Fruit fly (Drosophila melanogaster) whole organism, embryonic: ENCODE measurements around the gene CG31259.
A peak's percentile ranks its signal among the peaks of the same experiment; 100 is the strongest.

Experiments used
- BtbVII ChIP-seq: fragments of 200-800 bp; sonication (Bioruptor generic); optimal IDR thresholded peaks from 3 replicates; lab custom pipeline; 2017; ENCODE audit warnings: missing biosample characterization, mild to moderate bottlenecking, missing genetic modification characterization
- CG10543 ChIP-seq: fragments of 200-800 bp; sonication (Bioruptor generic); optimal IDR thresholded peaks from 3 replicates; lab custom pipeline; 2017; ENCODE audit warnings: missing biosample characterization, mild to moderate bottlenecking, missing genetic modification characterization, moderate library complexity
- CG12071 ChIP-seq: fragments of 200-800 bp; sonication (Bioruptor generic); optimal IDR thresholded peaks from 3 replicates; lab custom pipeline; 2018; ENCODE audit warnings: missing biosample characterization, mild to moderate bottlenecking, missing genetic modification characterization
- CG13123 ChIP-seq: fragments of 200-800 bp; sonication (Bioruptor generic); optimal IDR thresholded peaks from 2 replicates; lab custom pipeline; 2016; ENCODE audit warnings: missing biosample characterization, missing genetic modification characterization
- CG13624 ChIP-seq: fragments of 200-800 bp; sonication (Bioruptor generic); optimal IDR thresholded peaks from 2 replicates; lab custom pipeline; 2016; ENCODE audit warnings: missing biosample characterization, missing genetic modification characterization
- CG14860 ChIP-seq: fragments of 200-800 bp; sonication (Bioruptor generic); IDR thresholded peaks from 3 replicates; pipeline ENCODE4 v1.3.6; 2022; ENCODE audit warnings: missing biosample characterization, missing genetic modification characterization; ENCODE audit not compliant: partially characterized antibody
- CG15011 ChIP-seq: fragments of 200-800 bp; sonication (Bioruptor generic); optimal IDR thresholded peaks from 3 replicates; lab custom pipeline; 2018; ENCODE audit warnings: missing biosample characterization, mild to moderate bottlenecking, missing genetic modification characterization
- CG15479 ChIP-seq: fragments of 200-800 bp; sonication (Bioruptor generic); optimal IDR thresholded peaks from 3 replicates; lab custom pipeline; 2019; ENCODE audit warnings: missing biosample characterization, mild to moderate bottlenecking, missing genetic modification characterization, moderate library complexity
- CG17568 ChIP-seq: fragments of 200-800 bp; sonication (Bioruptor generic); optimal IDR thresholded peaks from 2 replicates; lab custom pipeline; 2018; ENCODE audit warnings: missing biosample characterization, mild to moderate bottlenecking, missing genetic modification characterization, moderate library complexity
- CG17612 ChIP-seq: fragments of 200-800 bp; sonication (Bioruptor generic); IDR thresholded peaks from 2 replicates; pipeline ENCODE4 v1.3.6; 2022; ENCODE audit warnings: missing biosample characterization, missing genetic modification characterization
- CG17829 ChIP-seq: fragments of 200-800 bp; optimal IDR thresholded peaks from 2 replicates; lab custom pipeline; 2019; ENCODE audit warnings: missing biosample characterization, mild to moderate bottlenecking, missing genetic modification characterization, moderate library complexity
- CG2116 ChIP-seq: fragments of 200-800 bp; sonication (Bioruptor generic); optimal IDR thresholded peaks from 3 replicates; lab custom pipeline; 2018; ENCODE audit warnings: missing biosample characterization, mild to moderate bottlenecking, missing genetic modification characterization
- CG2875 ChIP-seq: fragments of 200-800 bp; sonication (Bioruptor generic); optimal IDR thresholded peaks from 2 replicates; lab custom pipeline; 2017; ENCODE audit warnings: missing biosample characterization, mild to moderate bottlenecking, missing genetic modification characterization, missing genetic modification reagents
- CG33213 ChIP-seq: fragments of 200-800 bp; sonication (Bioruptor generic); optimal IDR thresholded peaks from 3 replicates; lab custom pipeline; 2016; ENCODE audit warnings: missing biosample characterization, missing genetic modification characterization
- CG34376 ChIP-seq: fragments of 200-800 bp; sonication (Bioruptor generic); optimal IDR thresholded peaks from 2 replicates; lab custom pipeline; 2018; ENCODE audit warnings: missing biosample characterization, mild to moderate bottlenecking, missing genetic modification characterization
- CG3847 ChIP-seq: fragments of 200-800 bp; sonication (Bioruptor generic); IDR thresholded peaks from 2 replicates; pipeline ENCODE4 v1.3.6; 2022; ENCODE audit warnings: missing biosample characterization, missing genetic modification characterization
- CG4707 ChIP-seq: fragments of 200-800 bp; sonication (Bioruptor generic); optimal IDR thresholded peaks from 2 replicates; lab custom pipeline; 2018; ENCODE audit warnings: missing biosample characterization, mild to moderate bottlenecking, missing genetic modification characterization, moderate library complexity
- CG6683 ChIP-seq: fragments of 200-800 bp; sonication (Bioruptor generic); optimal IDR thresholded peaks from 2 replicates; lab custom pipeline; 2017; ENCODE audit warnings: missing biosample characterization, mild to moderate bottlenecking, missing genetic modification characterization, missing genetic modification reagents
- CG6854 ChIP-seq: fragments of 200-800 bp; sonication (Bioruptor generic); optimal IDR thresholded peaks from 3 replicates; lab custom pipeline; 2017; ENCODE audit warnings: missing biosample characterization, mild to moderate bottlenecking, missing genetic modification characterization
- CG8478 ChIP-seq: fragments of >200 bp; optimal IDR thresholded peaks from 2 replicates; lab custom pipeline; 2018
- Dip2 ChIP-seq: fragments of 200-800 bp; sonication (Bioruptor generic); IDR thresholded peaks from 2 replicates; pipeline ENCODE4 v1.3.6; 2022; ENCODE audit warnings: missing biosample characterization, missing genetic modification characterization
- E2f2 ChIP-seq: fragments of 200-800 bp; sonication (Bioruptor generic); IDR thresholded peaks from 2 replicates; pipeline ENCODE4 v1.3.6; 2022; ENCODE audit warnings: missing biosample characterization, missing genetic modification characterization
- GATAe ChIP-seq: fragments of 200-800 bp; sonication (Bioruptor generic); conservative IDR thresholded peaks from 2 replicates; pipeline ENCODE4 v1.3.6; 2022; ENCODE audit warnings: missing biosample characterization, missing genetic modification characterization
- HHEX ChIP-seq: fragments of 200-800 bp; sonication (Bioruptor generic); optimal IDR thresholded peaks from 3 replicates; lab custom pipeline; 2017; ENCODE audit warnings: missing biosample characterization, mild to moderate bottlenecking, missing genetic modification characterization, missing genetic modification reagents
- Hand ChIP-seq: fragments of 200-800 bp; sonication (Bioruptor generic); optimal IDR thresholded peaks from 2 replicates; lab custom pipeline; 2017; ENCODE audit warnings: mild to moderate bottlenecking, missing biosample characterization, missing genetic modification reagents, missing genetic modification characterization
- Nf-YC ChIP-seq: fragments of 200-800 bp; optimal IDR thresholded peaks from 3 replicates; lab custom pipeline; 2019; ENCODE audit warnings: missing biosample characterization, mild to moderate bottlenecking, missing genetic modification characterization, moderate library complexity
- Pdp1 ChIP-seq, 2 experiments: fragments of 200-800 bp; sonication (Bioruptor generic); optimal IDR thresholded peaks; 3 replicates each; lab custom pipeline; 2016; ENCODE audit warnings: missing biosample characterization in 2 of 2, missing genetic modification characterization in 2 of 2, mild to moderate bottlenecking in 1 of 2, moderate library complexity in 1 of 2
- Scr ChIP-seq: fragments of 200-800 bp; sonication (Bioruptor generic); IDR thresholded peaks from 2 replicates; pipeline ENCODE4 v1.3.6; 2022; ENCODE audit warnings: missing biosample characterization, missing genetic modification characterization; ENCODE audit not compliant: partially characterized antibody
- Spps ChIP-seq: fragments of 200-800 bp; sonication (Bioruptor generic); optimal IDR thresholded peaks from 2 replicates; lab custom pipeline; 2018; ENCODE audit warnings: missing biosample characterization, mild to moderate bottlenecking, missing genetic modification characterization
- YL-1 ChIP-seq: fragments of 200-800 bp; sonication (Bioruptor generic); optimal IDR thresholded peaks from 3 replicates; lab custom pipeline; 2017; ENCODE audit warnings: missing biosample characterization, mild to moderate bottlenecking, missing genetic modification characterization
- al ChIP-seq: fragments of 200-800 bp; sonication (Bioruptor generic); IDR thresholded peaks from 2 replicates; pipeline ENCODE4 v1.3.6; 2022; ENCODE audit warnings: missing biosample characterization, missing genetic modification characterization
- btn ChIP-seq: fragments of 200-800 bp; sonication (Bioruptor generic); optimal IDR thresholded peaks from 2 replicates; lab custom pipeline; 2016; ENCODE audit warnings: missing biosample characterization, missing genetic modification characterization
- cato ChIP-seq: fragments of 200-800 bp; sonication (Bioruptor generic); optimal IDR thresholded peaks from 2 replicates; lab custom pipeline; 2016; ENCODE audit warnings: missing biosample characterization, missing genetic modification characterization, borderline replicate concordance
- fd64A ChIP-seq: fragments of 200-800 bp; sonication (Bioruptor generic); optimal IDR thresholded peaks from 3 replicates; lab custom pipeline; 2018; ENCODE audit warnings: missing biosample characterization, mild to moderate bottlenecking, missing genetic modification characterization
- gcm2 ChIP-seq: fragments of 200-800 bp; sonication (Bioruptor generic); optimal IDR thresholded peaks from 2 replicates; lab custom pipeline; 2016; ENCODE audit warnings: missing biosample characterization, missing genetic modification characterization
- hbn ChIP-seq: fragments of 200-800 bp; sonication (Bioruptor generic); IDR thresholded peaks from 2 replicates; pipeline ENCODE4 v1.3.6; 2022; ENCODE audit warnings: missing biosample characterization, missing genetic modification characterization; ENCODE audit not compliant: partially characterized antibody
- jumu ChIP-seq: fragments of 200-800 bp; sonication (Bioruptor generic); optimal IDR thresholded peaks from 3 replicates; lab custom pipeline; 2016; ENCODE audit warnings: missing biosample characterization, missing genetic modification characterization
- kah ChIP-seq: fragments of 200-800 bp; sonication (Bioruptor generic); optimal IDR thresholded peaks from 2 replicates; lab custom pipeline; 2018; ENCODE audit warnings: missing biosample characterization, mild to moderate bottlenecking, missing genetic modification characterization
- kni ChIP-seq: fragments of 200-800 bp; sonication (Bioruptor generic); optimal IDR thresholded peaks from 3 replicates; lab custom pipeline; 2017; ENCODE audit warnings: mild to moderate bottlenecking, missing biosample characterization, missing genetic modification reagents, missing genetic modification characterization
- maf-S ChIP-seq: fragments of 200-800 bp; sonication (Bioruptor generic); optimal IDR thresholded peaks from 2 replicates; lab custom pipeline; 2016; ENCODE audit warnings: missing biosample characterization, missing genetic modification characterization
- org-1 ChIP-seq: fragments of 200-800 bp; sonication (Bioruptor generic); optimal IDR thresholded peaks from 2 replicates; lab custom pipeline; 2017; ENCODE audit warnings: missing biosample characterization, missing genetic modification characterization
- pb ChIP-seq: fragments of 200-800 bp; sonication (Bioruptor generic); optimal IDR thresholded peaks from 3 replicates; lab custom pipeline; 2016; ENCODE audit warnings: missing biosample characterization, missing genetic modification characterization
- repo ChIP-seq: fragments of 200-800 bp; sonication (Bioruptor generic); optimal IDR thresholded peaks from 2 replicates; lab custom pipeline; 2016; ENCODE audit warnings: missing biosample characterization, missing genetic modification characterization
- schlank ChIP-seq: fragments of 200-800 bp; sonication (Bioruptor generic); optimal IDR thresholded peaks from 2 replicates; lab custom pipeline; 2018; ENCODE audit warnings: missing biosample characterization, mild to moderate bottlenecking, missing genetic modification characterization
- sd ChIP-seq: fragments of 200-800 bp; sonication (Bioruptor generic); optimal IDR thresholded peaks from 3 replicates; lab custom pipeline; 2018; ENCODE audit warnings: missing biosample characterization, mild to moderate bottlenecking, missing genetic modification characterization, moderate library complexity
- seq ChIP-seq: fragments of 200-800 bp; sonication (Bioruptor generic); IDR thresholded peaks from 2 replicates; pipeline ENCODE4 v1.3.6; 2022; ENCODE audit warnings: missing biosample characterization, missing genetic modification characterization
- slbo ChIP-seq: fragments of 200-800 bp; sonication (Bioruptor generic); IDR thresholded peaks from 2 replicates; pipeline ENCODE4 v1.3.6; 2022; ENCODE audit warnings: missing biosample characterization, missing genetic modification characterization
- slou ChIP-seq: fragments of 200-800 bp; sonication (Bioruptor generic); optimal IDR thresholded peaks from 3 replicates; lab custom pipeline; 2016; ENCODE audit warnings: missing biosample characterization, missing genetic modification characterization
- tio ChIP-seq: fragments of 200-800 bp; sonication (Bioruptor generic); optimal IDR thresholded peaks from 2 replicates; lab custom pipeline; 2017; ENCODE audit warnings: missing biosample characterization, missing genetic modification characterization, inconsistent platforms
- trem ChIP-seq: fragments of 200-800 bp; optimal IDR thresholded peaks from 3 replicates; lab custom pipeline; 2019; ENCODE audit warnings: missing biosample characterization, mild to moderate bottlenecking, missing genetic modification characterization, moderate library complexity
- unpg ChIP-seq: fragments of 200-800 bp; sonication (Bioruptor generic); optimal IDR thresholded peaks from 3 replicates; lab custom pipeline; 2018; ENCODE audit warnings: missing biosample characterization, mild to moderate bottlenecking, missing genetic modification characterization, moderate library complexity

CG31259 gene

dm6 chr3R:8562484-8562886 is 38.7 kb downstream of the CG31259 start, which contains the start of the genes mRpS18A and CG31460 (continued):
- TF ChIP-seq maf-S (GFP tag; lab: Kevin White, UChicago) (no peak), CG34376 (GFP tag; lab: Kevin White, UChicago) (no peak), Hand (no peak), Pdp1 (GFP tag; optimal IDR thresholded peaks at IDR 0.05; lab: Kevin White, UChicago) (no peak), Nf-YC (tag; lab: Kevin White, UChicago) (no peak), repo (GFP tag; lab: Kevin White, UChicago) (no peak), fd64A (GFP tag; lab: Kevin White, UChicago) (no peak), YL-1 (GFP tag; lab: Kevin White, UChicago) (peak; percentile 30), CG2116 (peak; percentile 61), E2f2 (GFP tag; lab: Robert Waterston, UW) (peak; percentile 52), slbo (peak; percentile 57; the same call in 1 of the 2 replicates), HHEX (GFP tag; lab: Kevin White, UChicago) (no peak), slou (GFP tag; lab: Kevin White, UChicago) (no peak), CG17612 (GFP tag; lab: Robert Waterston, UW) (no peak), sd (tag; lab: Kevin White, UChicago) (no peak), CG15011 (GFP tag; lab: Kevin White, UChicago) (no peak), cato (no peak), pb (no peak), org-1 (no peak), BtbVII (GFP tag; lab: Kevin White, UChicago) (no peak), CG15479 (GFP tag; lab: Kevin White, UChicago) (no peak), al (no peak), CG17568 (no peak), Scr (peak; percentile 78), CG13123 (no peak), CG17829 (tag; lab: Kevin White, UChicago) (peak; percentile 32), CG12071 (no peak), hbn (GFP tag; lab: Robert Waterston, UW) (peak; percentile 59; the same call in 1 of the 2 replicates), GATAe (GFP tag; lab: Robert Waterston, UW) (no peak), Dip2 (GFP tag; lab: Robert Waterston, UW) (no peak), CG6683 (GFP tag; lab: Kevin White, UChicago) (no peak), CG10543 (no peak), CG8478 (no peak), CG6854 (GFP tag; lab: Kevin White, UChicago) (no peak), unpg (GFP tag; lab: Kevin White, UChicago) (no peak), schlank (tag; lab: Kevin White, UChicago) (no peak), jumu (GFP tag; lab: Kevin White, UChicago) (no peak), gcm2 (GFP tag; lab: Kevin White, UChicago) (no peak), CG14860 (GFP tag; lab: Robert Waterston, UW) (peak; percentile 54; the same call in 2 of the 3 replicates), tio (GFP tag; lab: Kevin White, UChicago) (no peak), kni (GFP tag; lab: Kevin White, UChicago) (no peak), trem (tag; lab: Kevin White, UChicago) (peak; percentile 40), kah (GFP tag; lab: Kevin White, UChicago) (no peak), Spps (tag; lab: Kevin White, UChicago) (no peak), seq (GFP tag; lab: Robert Waterston, UW) (no peak), CG3847 (GFP tag; lab: Robert Waterston, UW) (0 out of 2 replicates have a peak, but pooled peaks have one; percentile 8), CG33213 (GFP tag; lab: Kevin White, UChicago) (no peak), CG13624 (GFP tag; lab: Kevin White, UChicago) (no peak), btn (GFP tag; lab: Kevin White, UChicago) (no peak), CG4707 (GFP tag; lab: Kevin White, UChicago) (no peak), CG2875 (GFP tag; lab: Kevin White, UChicago) (no peak)
